Worm (Caenorhabditis elegans) whole organism, L2 larva: ENCODE results near the gene srw-76.

ENCODE experiments used
- F13H6.1 ChIP-seq: sonication (generic microtip); optimal IDR thresholded peaks from 2 replicates; lab custom pipeline; 2016; ENCODE audit warnings: missing genetic modification characterization, missing compliant biosample characterization
- nhr-129 ChIP-seq: fragments of 150-350 bp; optimal IDR thresholded peaks from 2 replicates; lab custom pipeline; 2014; ENCODE audit warnings: missing biosample characterization, missing genetic modification characterization
- nhr-77 ChIP-seq: fragments of 150-350 bp; optimal IDR thresholded peaks from 2 replicates; lab custom pipeline; 2014; ENCODE audit warnings: missing biosample characterization, missing genetic modification characterization

DNA sequence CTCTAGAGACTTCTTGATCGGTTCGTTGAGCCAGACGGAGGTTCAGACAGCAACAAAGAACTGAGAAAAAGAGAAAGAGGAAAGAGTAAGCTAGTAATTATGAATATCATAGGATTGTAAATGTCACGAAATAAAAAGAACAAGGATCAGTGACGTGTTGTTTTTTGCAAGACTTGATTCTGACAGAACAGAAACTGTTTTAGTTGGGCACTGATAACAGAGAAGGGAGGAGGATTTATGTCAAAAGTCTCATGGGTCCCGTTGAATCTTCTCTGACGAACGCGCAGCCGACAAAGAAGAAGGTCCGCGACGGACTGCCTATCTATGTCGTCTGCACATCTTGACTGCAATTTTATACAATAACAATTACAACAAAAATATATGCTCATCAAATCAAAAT, 37.5 kb downstream of the srw-76 start, which contains the start of gene T03E6.9:
- no peak for TF ChIP-seq nhr-77
- TF ChIP-seq nhr-129 (tag; lab: Kevin White, UChicago), result no peak
- TF ChIP-seq F13H6.1 (tag; lab: Kevin White, UChicago), result no peak
